Worm (Caenorhabditis elegans) whole organism, early embryonic: ENCODE measurements around the gene F42H10.2.

Experiments
- B0310.2 ChIP-seq: sonication (generic microtip); optimal IDR thresholded peaks from 2 replicates; lab custom pipeline; 2016; ENCODE audit warnings: mild to moderate bottlenecking, missing genetic modification characterization, missing compliant biosample characterization
- F13C5.2 ChIP-seq: sonication (generic microtip); optimal IDR thresholded peaks from 2 replicates; lab custom pipeline; 2017; ENCODE audit warnings: mild to moderate bottlenecking, missing genetic modification characterization, inconsistent platforms, missing compliant biosample characterization
- aly-1 ChIP-seq: sonication (generic microtip); optimal IDR thresholded peaks from 2 replicates; lab custom pipeline; 2016; ENCODE audit warnings: missing genetic modification characterization, missing compliant biosample characterization
- ama-1 ChIP-seq: fragments of 150-350 bp; optimal IDR thresholded peaks from 2 replicates; lab custom pipeline; 2014
- ceh-13 ChIP-seq: fragments of 200-800 bp; sonication (Bioruptor generic); optimal IDR thresholded peaks from 2 replicates; lab custom pipeline; 2018; ENCODE audit warnings: mild to moderate bottlenecking, missing genetic modification characterization, missing compliant biosample characterization
- ceh-36 ChIP-seq: sonication (generic microtip); optimal IDR thresholded peaks from 2 replicates; lab custom pipeline; 2016; ENCODE audit warnings: missing genetic modification characterization, inconsistent platforms, missing compliant biosample characterization
- ets-7 ChIP-seq: sonication (generic microtip); optimal IDR thresholded peaks from 2 replicates; lab custom pipeline; 2016; ENCODE audit warnings: missing genotype, missing genetic modification characterization, missing compliant biosample characterization
- flt-1 ChIP-seq: fragments of 200-800 bp; sonication (Bioruptor generic); IDR thresholded peaks from 2 replicates; pipeline ENCODE4 v1.3.6; 2022; ENCODE audit warnings: missing genetic modification characterization, missing compliant biosample characterization
- hmbx-1 ChIP-seq: sonication (generic microtip); optimal IDR thresholded peaks from 2 replicates; lab custom pipeline; 2016; ENCODE audit warnings: mild to moderate bottlenecking, missing genetic modification characterization, missing compliant biosample characterization
- hmg-4 ChIP-seq: fragments of 200-800 bp; sonication (Bioruptor generic); optimal IDR thresholded peaks from 2 replicates; lab custom pipeline; 2018; ENCODE audit warnings: mild to moderate bottlenecking, missing genetic modification characterization, missing compliant biosample characterization
- hnd-1 ChIP-seq: sonication (generic microtip); optimal IDR thresholded peaks from 2 replicates; lab custom pipeline; 2016; ENCODE audit warnings: missing genetic modification characterization, missing compliant biosample characterization
- pes-1 ChIP-seq: fragments of 200-800 bp; sonication (Bioruptor generic); IDR thresholded peaks from 2 replicates; pipeline ENCODE4 v1.3.6; 2022; ENCODE audit warnings: missing genetic modification reagents, missing genetic modification characterization, missing compliant biosample characterization
- scrt-1 ChIP-seq: fragments of 200-800 bp; sonication (Bioruptor generic); IDR thresholded peaks from 2 replicates; pipeline ENCODE4 v1.3.6; 2022; ENCODE audit warnings: missing genetic modification characterization, missing compliant biosample characterization
- sea-1 ChIP-seq: fragments of 200-800 bp; sonication (Bioruptor generic); conservative IDR thresholded peaks from 2 replicates; pipeline ENCODE4 v1.3.6; 2022; ENCODE audit warnings: missing genetic modification characterization, missing compliant biosample characterization
- tbx-11 ChIP-seq: fragments of 200-800 bp; sonication (Bioruptor generic); IDR thresholded peaks from 2 replicates; pipeline ENCODE4 v1.3.6; 2022; ENCODE audit warnings: missing genetic modification characterization, missing compliant biosample characterization
- tbx-37 ChIP-seq: fragments of 200-800 bp; sonication (Bioruptor generic); conservative IDR thresholded peaks from 2 replicates; pipeline ENCODE4 v1.3.6; 2022; ENCODE audit warnings: missing genetic modification reagents, missing genetic modification characterization, missing compliant biosample characterization
- tra-4 ChIP-seq: sonication (generic microtip); optimal IDR thresholded peaks from 2 replicates; lab custom pipeline; 2017; ENCODE audit warnings: missing genetic modification characterization, missing compliant biosample characterization

The F42H10.2 gene

ce11 chrIII:8490254-8490653 lies at the start of gene F42H10.2, which contains the start of gene ess-2:
F42H10.2 (plus strand) TSS chrIII:8490620.
ess-2 (minus strand) TSS chrIII:8490352.
- no peak for TF ChIP-seq pes-1 (GFP tag; lab: Robert Waterston, UW)
- TF ChIP-seq tbx-37 = no peak
- TF ChIP-seq tra-4 (tag; lab: Kevin White, UChicago) = no peak
- no peak for TF ChIP-seq hnd-1 (tag; lab: Kevin White, UChicago)
- no peak for TF ChIP-seq tbx-11
- TF ChIP-seq hmbx-1 (tag; lab: Kevin White, UChicago) = no peak
- TF ChIP-seq ceh-13 (GFP tag; lab: Kevin White, UChicago) = no peak
- no peak for TF ChIP-seq sea-1 (GFP tag; lab: Robert Waterston, UW)
- no peak for TF ChIP-seq hmg-4 (GFP tag; lab: Kevin White, UChicago)
- no peak for TF ChIP-seq F13C5.2 (tag; lab: Kevin White, UChicago)
- no peak for TF ChIP-seq aly-1 (tag; lab: Kevin White, UChicago)
- TF ChIP-seq ets-7 (tag; lab: Kevin White, UChicago) = no peak
- no peak for TF ChIP-seq ama-1 (lab: Kevin White, UChicago)
- no peak for TF ChIP-seq scrt-1
- TF ChIP-seq B0310.2 (tag; lab: Kevin White, UChicago) = no peak
- no peak for TF ChIP-seq ceh-36 (tag; lab: Kevin White, UChicago)
- no peak for TF ChIP-seq flt-1 (GFP tag; lab: Robert Waterston, UW)

- TF ChIP-seq sea-1 (GFP tag; lab: Robert Waterston, UW) (0 out of 2 replicates have a peak, but pooled peaks have one; percentile 17), F13C5.2 (tag; lab: Kevin White, UChicago) (no peak)
These were observed 46.8 kb upstream of the F42H10.2 start, which contains the start of gene ufbp-1 for ce11 chrIII:8443557-8444131. ufbp-1 (minus strand) TSS chrIII:8443607.

- no peak for TF ChIP-seq tra-4 (tag; lab: Kevin White, UChicago)
- TF ChIP-seq hmg-4 (GFP tag; lab: Kevin White, UChicago) = no peak
- no peak for TF ChIP-seq aly-1 (tag; lab: Kevin White, UChicago)
- no peak for TF ChIP-seq hmbx-1 (tag; lab: Kevin White, UChicago)
- TF ChIP-seq tbx-37 = no peak
- no peak for TF ChIP-seq pes-1 (GFP tag; lab: Robert Waterston, UW)
- no peak for TF ChIP-seq ama-1 (lab: Kevin White, UChicago)
- TF ChIP-seq F13C5.2 (tag; lab: Kevin White, UChicago) = no peak
- TF ChIP-seq flt-1 (GFP tag; lab: Robert Waterston, UW) = no peak
- TF ChIP-seq sea-1 (GFP tag; lab: Robert Waterston, UW) = no peak
- no peak for TF ChIP-seq ceh-13 (GFP tag; lab: Kevin White, UChicago)
- no peak for TF ChIP-seq ets-7 (tag; lab: Kevin White, UChicago)
- no peak for TF ChIP-seq tbx-11
- TF ChIP-seq B0310.2 (tag; lab: Kevin White, UChicago) = no peak
These were observed 45.9 kb upstream of the F42H10.2 start for ce11 chrIII:8444433-8445090.

- TF ChIP-seq pes-1 (GFP tag; lab: Robert Waterston, UW) (no peak), aly-1 (tag; lab: Kevin White, UChicago) (no peak), scrt-1 (no peak), F13C5.2 (tag; lab: Kevin White, UChicago) (no peak)
These were observed 44.4 kb upstream of the F42H10.2 start for ce11 chrIII:8446061-8446460.

- TF ChIP-seq tbx-11 (no peak), ama-1 (lab: Kevin White, UChicago) (peak; percentile 13)
These were observed 43.9 kb upstream of the F42H10.2 start, which contains the start of gene hsp-110 for ce11 chrIII:8446534-8446933. hsp-110 (minus strand) TSS chrIII:8446909.

ce11 chrIII:8446940-8447403 lies 43.4 kb upstream of the F42H10.2 start, which contains the start of gene rpn-3:
rpn-3 (plus strand) TSS chrIII:8447353.
- TF ChIP-seq F13C5.2 (tag; lab: Kevin White, UChicago) (peak; percentile 84), hmg-4 (GFP tag; lab: Kevin White, UChicago) (no peak), pes-1 (GFP tag; lab: Robert Waterston, UW) (0 out of 2 replicates have a peak, but pooled peaks have one; percentile 27), tra-4 (tag; lab: Kevin White, UChicago) (no peak), scrt-1 (no peak), hmbx-1 (tag; lab: Kevin White, UChicago) (no peak), aly-1 (tag; lab: Kevin White, UChicago) (no peak), ceh-13 (GFP tag; lab: Kevin White, UChicago) (no peak), tbx-37 (no peak), sea-1 (GFP tag; lab: Robert Waterston, UW) (no peak), hnd-1 (tag; lab: Kevin White, UChicago) (no peak), flt-1 (GFP tag; lab: Robert Waterston, UW) (no peak; the same call in 1 of the 2 replicates)

ce11 chrIII:8449160-8449807 lies 41.1 kb upstream of the F42H10.2 start, which contains the start of gene mrpl-32:
mrpl-32 (plus strand) TSS chrIII:8449757.
- no peak for TF ChIP-seq hmg-4 (GFP tag; lab: Kevin White, UChicago)
- TF ChIP-seq ceh-13 (GFP tag; lab: Kevin White, UChicago) = no peak
- no peak for TF ChIP-seq scrt-1
- no peak for TF ChIP-seq sea-1 (GFP tag; lab: Robert Waterston, UW)
- no peak for TF ChIP-seq hnd-1 (tag; lab: Kevin White, UChicago)
- no peak for TF ChIP-seq ama-1 (lab: Kevin White, UChicago)
- no peak for TF ChIP-seq hmbx-1 (tag; lab: Kevin White, UChicago)
- TF ChIP-seq flt-1 (GFP tag; lab: Robert Waterston, UW) = no peak
- TF ChIP-seq B0310.2 (tag; lab: Kevin White, UChicago) = no peak
- TF ChIP-seq pes-1 (GFP tag; lab: Robert Waterston, UW) = no peak
- TF ChIP-seq ets-7 (tag; lab: Kevin White, UChicago) = no peak
- no peak for TF ChIP-seq aly-1 (tag; lab: Kevin White, UChicago)
- TF ChIP-seq ceh-36 (tag; lab: Kevin White, UChicago) = no peak
- no peak for TF ChIP-seq tbx-11
- TF ChIP-seq tra-4 (tag; lab: Kevin White, UChicago) = no peak
- no peak for TF ChIP-seq tbx-37
- no peak for TF ChIP-seq F13C5.2 (tag; lab: Kevin White, UChicago)
